Worm (Caenorhabditis elegans) whole organism, L3 larva: ENCODE measurements around the gene C09B9.1.
"Not testable (repeated sequence)": the region's sequence is repeated elsewhere in the genome, so short reads cannot be mapped to it uniquely, and the experiment has no call there.

Source experiments
- ZK546.5 ChIP-seq: sonication (generic microtip); optimal IDR thresholded peaks from 2 replicates; lab custom pipeline; 2017; ENCODE audit warnings: missing biosample characterization, missing genetic modification characterization
- ama-1 ChIP-seq: fragments of 150-350 bp; optimal IDR thresholded peaks from 2 replicates; lab custom pipeline; 2018
- ceh-28 ChIP-seq: fragments of 150-350 bp; optimal IDR thresholded peaks from 2 replicates; lab custom pipeline; 2014; ENCODE audit warnings: missing biosample characterization, missing genetic modification reagents, missing genetic modification characterization
- ceh-82 ChIP-seq: fragments of 150-350 bp; optimal IDR thresholded peaks from 2 replicates; lab custom pipeline; 2014; ENCODE audit warnings: missing biosample characterization, missing genetic modification characterization
- ceh-9 ChIP-seq: sonication (generic microtip); optimal IDR thresholded peaks from 2 replicates; lab custom pipeline; 2018; ENCODE audit warnings: missing biosample characterization, missing genetic modification characterization
- egl-5 ChIP-seq: fragments of 150-350 bp; optimal IDR thresholded peaks from 2 replicates; lab custom pipeline; 2017; ENCODE audit warnings: missing biosample characterization, missing genetic modification reagents, missing genetic modification characterization, inconsistent platforms
- elt-2 ChIP-seq: sonication (generic microtip); optimal IDR thresholded peaks from 2 replicates; lab custom pipeline; 2016; ENCODE audit warnings: missing genetic modification reagents, mild to moderate bottlenecking, missing genetic modification characterization, missing compliant biosample characterization
- elt-3 ChIP-seq, 3 experiments: fragments of 150-350 bp in 1 of 3; sonication (generic microtip) in 2 of 3; optimal IDR thresholded peaks; 2 replicates in 2 of 3; 4 replicates in 1 of 3; lab custom pipeline; 2014 to 2017; ENCODE audit warnings: missing biosample characterization in 3 of 3, missing genetic modification characterization in 3 of 3
- fkh-2 ChIP-seq: fragments of 150-350 bp; optimal IDR thresholded peaks from 2 replicates; lab custom pipeline; 2014; ENCODE audit warnings: missing biosample characterization, missing genetic modification reagents, missing genetic modification characterization
- jun-1 ChIP-seq: fragments of 150-350 bp; optimal IDR thresholded peaks from 2 replicates; lab custom pipeline; 2014; ENCODE audit warnings: missing biosample characterization, missing genetic modification reagents, missing genetic modification characterization
- lin-15B ChIP-seq: fragments of 150-350 bp; optimal IDR thresholded peaks from 2 replicates; lab custom pipeline; 2014; ENCODE audit warnings: missing biosample characterization, missing genetic modification characterization
- lsy-12 ChIP-seq: sonication (generic microtip); optimal IDR thresholded peaks from 2 replicates; lab custom pipeline; 2016; ENCODE audit warnings: mild to moderate bottlenecking, missing genetic modification characterization, missing compliant biosample characterization
- mml-1 ChIP-seq: fragments of 150-350 bp; sonication (generic microtip); optimal IDR thresholded peaks from 3 replicates; lab custom pipeline; 2014; ENCODE audit warnings: missing biosample characterization, missing genetic modification characterization
- nfya-1 ChIP-seq: sonication (generic microtip); optimal IDR thresholded peaks from 2 replicates; lab custom pipeline; 2017; ENCODE audit warnings: missing genetic modification characterization, mild to moderate bottlenecking, missing compliant biosample characterization, antibody characterized with exemption, moderate library complexity; ENCODE audit not compliant: insufficient read depth
- nhr-11 ChIP-seq: fragments of 150-350 bp; optimal IDR thresholded peaks from 2 replicates; lab custom pipeline; 2014; ENCODE audit warnings: missing biosample characterization, missing genetic modification characterization
- nhr-23 ChIP-seq: fragments of 150-350 bp; optimal IDR thresholded peaks from 2 replicates; lab custom pipeline; 2014; ENCODE audit warnings: missing biosample characterization, missing genetic modification reagents, missing genetic modification characterization
- nhr-25 ChIP-seq: sonication (generic microtip); optimal IDR thresholded peaks from 2 replicates; lab custom pipeline; 2017; ENCODE audit warnings: missing biosample characterization, missing genetic modification characterization
- nhr-28 ChIP-seq: fragments of 150-350 bp; optimal IDR thresholded peaks from 2 replicates; lab custom pipeline; 2014; ENCODE audit warnings: missing biosample characterization, missing genetic modification characterization
- nhr-43 ChIP-seq: sonication (generic microtip); optimal IDR thresholded peaks from 2 replicates; lab custom pipeline; 2016; ENCODE audit warnings: mild to moderate bottlenecking, missing genetic modification characterization, missing compliant biosample characterization; ENCODE audit not compliant: poor library complexity, severe bottlenecking
- nhr-67 ChIP-seq: fragments of 150-350 bp; optimal IDR thresholded peaks from 2 replicates; lab custom pipeline; 2014; ENCODE audit warnings: missing biosample characterization, missing genetic modification characterization
- nhr-77 ChIP-seq: fragments of 150-350 bp; optimal IDR thresholded peaks from 2 replicates; lab custom pipeline; 2014; ENCODE audit warnings: missing biosample characterization, missing genetic modification characterization
- pha-4 ChIP-seq: fragments of 150-350 bp; optimal IDR thresholded peaks from 2 replicates; lab custom pipeline; 2014; ENCODE audit warnings: missing biosample characterization, missing genetic modification reagents, missing genetic modification characterization
- pqm-1 ChIP-seq: fragments of 150-350 bp; optimal IDR thresholded peaks from 2 replicates; lab custom pipeline; 2017; ENCODE audit warnings: missing biosample characterization, missing genetic modification characterization, inconsistent platforms
- unc-39 ChIP-seq: sonication (generic microtip); optimal IDR thresholded peaks from 4 replicates; lab custom pipeline; 2017; ENCODE audit warnings: missing biosample characterization, missing genetic modification characterization
- unc-62 ChIP-seq: fragments of 150-350 bp; sonication (generic microtip); optimal IDR thresholded peaks from 4 replicates; lab custom pipeline; 2014; ENCODE audit warnings: missing biosample characterization, missing genetic modification reagents, missing genetic modification characterization
- zag-1 ChIP-seq: fragments of 150-350 bp; optimal IDR thresholded peaks from 2 replicates; lab custom pipeline; 2014; ENCODE audit warnings: missing biosample characterization, missing genetic modification characterization
- ztf-11 ChIP-seq: fragments of 150-350 bp; optimal IDR thresholded peaks from 2 replicates; lab custom pipeline; 2014; ENCODE audit warnings: missing biosample characterization, missing genetic modification characterization
- ztf-4 ChIP-seq: fragments of 150-350 bp; optimal IDR thresholded peaks from 2 replicates; lab custom pipeline; 2014; ENCODE audit warnings: missing biosample characterization, missing genetic modification characterization

The C09B9.1 gene

ce11 chrIV:5016461-5016860 is 21.1 kb upstream of the C09B9.1 start, which contains the start of gene ssq-4:
TSS of gene ssq-4 (plus strand) at chrIV:5016479.
- TF ChIP-seq pqm-1, ZK546.5, fkh-2 (tag; lab: Kevin White, UChicago): not testable (repeated sequence)

DNA sequence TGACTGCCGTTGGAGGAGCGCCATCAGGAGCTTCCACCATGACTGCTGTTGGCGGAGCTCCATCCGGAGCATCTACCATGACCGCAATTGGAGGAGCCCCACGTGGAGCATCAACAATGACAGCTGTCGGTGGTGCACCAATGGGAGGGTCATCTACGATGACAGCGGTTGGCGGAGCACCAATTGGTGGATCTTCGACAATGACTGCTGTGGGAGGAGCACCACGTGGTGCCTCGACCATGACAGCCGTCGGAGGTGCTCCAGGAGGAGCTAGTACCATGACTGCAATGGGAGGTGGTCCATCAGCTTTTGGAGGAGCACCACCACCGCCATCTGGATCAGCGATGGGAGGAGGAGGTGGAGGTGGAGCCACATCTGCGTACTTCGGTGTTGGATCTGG is 20.5 kb upstream of the C09B9.1 start, which contains the start of gene T28H11.7:
Gene T28H11.7 (minus strand): TSS at position 101 of the 400 bp plus-strand sequence.
- TF ChIP-seq nhr-23, zag-1, jun-1 (tag; lab: Kevin White, UChicago): not testable (repeated sequence)

- TF ChIP-seq nhr-23 (tag; lab: Kevin White, UChicago) (no peak), elt-2 (tag; lab: Kevin White, UChicago) (no peak), lsy-12 (no peak), mml-1 (tag; lab: Kevin White, UChicago) (no peak), nhr-67 (tag; lab: Kevin White, UChicago) (no peak), fkh-2 (tag; lab: Kevin White, UChicago) (no peak), nhr-43 (tag; lab: Kevin White, UChicago) (no peak), unc-62 (GFP tag; lab: Kevin White, UChicago) (no peak)
Observed at ce11 chrIV:5020533-5020932, 17.1 kb upstream of the C09B9.1 start, which contains the start of gene T28H11.8. TSS of gene T28H11.8 (minus strand) at chrIV:5020633.

DNA sequence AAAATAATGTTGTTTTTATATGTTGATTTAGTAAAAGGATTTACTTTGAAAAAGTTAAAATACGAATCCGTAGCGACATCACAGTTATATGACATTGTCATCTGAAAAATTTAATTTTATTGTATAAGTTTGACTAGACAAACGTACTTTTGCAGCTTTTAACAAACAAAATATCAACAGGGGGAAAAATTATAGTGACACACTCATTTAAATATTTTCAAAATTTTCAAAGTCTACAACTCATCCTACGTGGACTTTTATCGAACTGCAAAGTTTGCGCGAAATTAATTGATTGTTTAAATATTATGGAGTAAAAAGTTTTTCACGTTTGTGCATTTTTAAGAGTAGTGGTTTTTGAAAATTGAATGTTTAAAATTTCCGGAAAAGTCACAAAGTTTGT is 11.9 kb upstream of the C09B9.1 start, which contains the start of gene C09B9.85:
Gene C09B9.85 (minus strand): TSS at position 101 of the 400 bp plus-strand sequence.
- no peak for TF ChIP-seq nhr-77 (tag; lab: Kevin White, UChicago)
- TF ChIP-seq unc-62 (GFP tag; lab: Kevin White, UChicago) = no peak
- TF ChIP-seq ama-1 (lab: Kevin White, UChicago) = no peak

- no peak for TF ChIP-seq ceh-82 (tag; lab: Kevin White, UChicago)
- no peak for TF ChIP-seq unc-39 (tag; lab: Kevin White, UChicago)
- TF ChIP-seq nhr-28 (tag; lab: Kevin White, UChicago) = no peak
- TF ChIP-seq ztf-4 (tag; lab: Kevin White, UChicago) = no peak
- no peak for TF ChIP-seq egl-5 (tag; lab: Kevin White, UChicago)
- TF ChIP-seq nhr-77 (tag; lab: Kevin White, UChicago) = no peak
- TF ChIP-seq elt-2 (tag; lab: Kevin White, UChicago) = no peak
- TF ChIP-seq nfya-1 (tag; lab: Kevin White, UChicago) = no peak
- TF ChIP-seq elt-3 (tag; optimal IDR thresholded peaks at IDR 0.05; lab: Kevin White, UChicago) = no peak
- TF ChIP-seq ztf-11 (tag; lab: Kevin White, UChicago) = no peak
- no peak for TF ChIP-seq nhr-25 (tag; lab: Kevin White, UChicago)
- no peak for TF ChIP-seq jun-1 (tag; lab: Kevin White, UChicago)
- no peak for TF ChIP-seq mml-1 (tag; lab: Kevin White, UChicago)
- no peak for TF ChIP-seq nhr-11 (tag; lab: Kevin White, UChicago)
- TF ChIP-seq lin-15B (tag; lab: Kevin White, UChicago) = no peak
- no peak for TF ChIP-seq zag-1 (tag; lab: Kevin White, UChicago)
- TF ChIP-seq ceh-9 (tag; lab: Kevin White, UChicago) = no peak
- TF ChIP-seq lsy-12 = no peak
- TF ChIP-seq unc-62 (GFP tag; lab: Kevin White, UChicago) = no peak
- TF ChIP-seq pha-4 (tag; lab: Kevin White, UChicago) = no peak
Observed at ce11 chrIV:5028978-5029377, 8.6 kb upstream of the C09B9.1 start, which contains the start of the genes best-6 and C09B9.2. TSS of gene best-6 (minus strand) at chrIV:5029078. TSS of gene C09B9.2 (plus strand) at chrIV:5029291.

DNA sequence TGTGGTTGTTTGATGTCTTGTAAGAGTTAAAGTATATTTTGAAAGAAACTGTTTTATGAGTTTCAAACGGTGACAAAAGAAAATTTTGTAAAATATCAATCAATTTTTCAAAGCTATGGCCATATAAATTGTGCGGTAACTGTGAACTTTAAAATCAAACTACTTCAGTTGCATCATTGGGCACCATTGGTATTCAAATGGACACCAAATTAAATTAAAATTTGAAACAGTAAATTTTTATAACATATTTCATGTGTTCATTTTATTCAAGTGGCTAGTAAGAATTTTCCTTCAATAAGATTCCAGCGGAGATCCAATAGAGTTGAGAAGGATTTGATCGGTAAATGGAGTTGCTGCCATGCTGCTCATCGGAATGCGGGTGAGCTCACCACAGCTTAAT is 6.2 kb upstream of the C09B9.1 start:
- TF ChIP-seq ceh-28 (tag; lab: Kevin White, UChicago) (no peak), zag-1 (tag; lab: Kevin White, UChicago) (no peak), nhr-11 (tag; lab: Kevin White, UChicago) (no peak)
